Worm (Caenorhabditis elegans): Measurements from ENCODE around the gene ZC190.2.

ZC190.2 gene

DNA sequence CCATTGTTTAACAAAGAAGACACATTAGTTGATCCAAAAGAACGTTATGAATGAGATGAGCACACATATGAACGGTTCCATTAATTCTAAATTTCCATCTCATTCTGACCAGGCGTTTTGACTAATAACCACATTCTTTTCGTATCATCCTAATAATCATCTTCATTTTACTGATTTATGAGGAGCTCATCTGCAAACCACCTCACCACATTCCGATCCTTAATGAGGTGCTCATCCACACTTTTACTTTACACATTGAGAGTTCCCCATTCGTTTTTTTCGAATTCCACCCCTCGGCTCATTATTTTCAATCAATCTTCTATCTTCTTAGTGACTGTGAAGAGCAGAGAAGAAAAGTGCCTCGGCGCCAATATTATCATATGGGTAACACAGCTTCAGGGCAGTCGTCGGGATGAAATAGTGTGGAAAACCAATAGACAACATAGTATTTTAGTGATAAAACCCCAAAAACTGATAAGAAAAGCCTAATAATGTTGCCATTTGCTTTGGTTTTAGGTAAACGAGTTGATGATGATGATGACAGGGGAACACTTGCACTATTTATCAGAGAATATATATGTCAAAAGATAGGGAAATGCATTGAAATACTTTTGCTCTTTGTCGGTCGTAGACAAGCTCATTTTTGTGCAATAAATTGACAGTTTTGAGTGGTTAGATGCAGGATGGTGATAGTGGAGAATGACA is 30.0 kb upstream of the ZC190.2 start (continued):
- no peak for TF ChIP-seq nhr-11 (tag; optimal IDR thresholded peaks at IDR 0.05)
- no peak for TF ChIP-seq zip-2 (tag; optimal IDR thresholded peaks at IDR 0.05)
- no peak for TF ChIP-seq mxl-2 (GFP tag; conservative IDR thresholded peaks at IDR 0.05)
- TF ChIP-seq ztf-11 (tag; optimal IDR thresholded peaks at IDR 0.05): no peak
- peak; percentile 100 for TF ChIP-seq dmd-6 (GFP tag; IDR thresholded peaks at IDR 0.05)

DNA sequence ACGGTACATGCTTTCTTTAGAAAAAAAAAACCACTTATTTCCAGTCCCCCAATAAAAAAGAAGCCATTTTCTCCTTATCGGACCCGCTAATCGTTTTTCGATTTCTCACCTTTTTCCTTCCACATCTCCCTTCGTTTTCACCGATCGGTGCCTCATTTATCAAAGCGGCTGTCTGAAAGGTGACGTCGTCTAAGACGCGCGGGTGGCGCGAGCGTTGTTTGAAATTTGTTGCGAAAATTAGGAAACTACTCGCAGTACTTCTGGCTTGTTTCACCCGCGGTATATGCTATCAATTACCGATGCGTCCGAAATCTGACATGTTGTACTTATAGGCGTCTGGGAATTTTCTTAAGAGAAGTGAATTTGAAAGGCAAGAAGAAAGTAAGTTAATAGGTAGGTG is 29.0 kb upstream of the ZC190.2 start:
- no peak for TF ChIP-seq ceh-44 (GFP tag; IDR thresholded peaks at IDR 0.05)
- no peak for TF ChIP-seq nhr-237 (tag; optimal IDR thresholded peaks at IDR 0.05)
- peak; percentile 81 for TF ChIP-seq aha-1 (tag)
- TF ChIP-seq unc-62 (GFP tag; optimal IDR thresholded peaks at IDR 0.05 in 1 of 2): peak in 1 of 2 experiments; percentile 93
- TF ChIP-seq unc-62 (tag; optimal IDR thresholded peaks at IDR 0.05): no peak
- TF ChIP-seq nhr-48 (tag; optimal IDR thresholded peaks at IDR 0.05): no peak
- TF ChIP-seq gei-8 (GFP tag; optimal IDR thresholded peaks at IDR 0.05): no peak
- TF ChIP-seq daf-8 (GFP tag; IDR thresholded peaks at IDR 0.05): no peak
- TF ChIP-seq mxl-3 (GFP tag; optimal IDR thresholded peaks at IDR 0.05): peak; percentile 1
- no peak for TF ChIP-seq ceh-28 (tag; optimal IDR thresholded peaks at IDR 0.05)
- TF ChIP-seq hmg-1.1 (GFP tag; IDR thresholded peaks at IDR 0.05): no peak
- no peak for TF ChIP-seq mxl-2 (GFP tag; conservative IDR thresholded peaks at IDR 0.05)
- no peak for TF ChIP-seq mdt-29 (GFP tag; IDR thresholded peaks at IDR 0.05)
- TF ChIP-seq nhr-28 (tag; optimal IDR thresholded peaks at IDR 0.05): peak; percentile 6
- peak; percentile 5 for TF ChIP-seq hlh-11 (tag; optimal IDR thresholded peaks at IDR 0.05)

DNA sequence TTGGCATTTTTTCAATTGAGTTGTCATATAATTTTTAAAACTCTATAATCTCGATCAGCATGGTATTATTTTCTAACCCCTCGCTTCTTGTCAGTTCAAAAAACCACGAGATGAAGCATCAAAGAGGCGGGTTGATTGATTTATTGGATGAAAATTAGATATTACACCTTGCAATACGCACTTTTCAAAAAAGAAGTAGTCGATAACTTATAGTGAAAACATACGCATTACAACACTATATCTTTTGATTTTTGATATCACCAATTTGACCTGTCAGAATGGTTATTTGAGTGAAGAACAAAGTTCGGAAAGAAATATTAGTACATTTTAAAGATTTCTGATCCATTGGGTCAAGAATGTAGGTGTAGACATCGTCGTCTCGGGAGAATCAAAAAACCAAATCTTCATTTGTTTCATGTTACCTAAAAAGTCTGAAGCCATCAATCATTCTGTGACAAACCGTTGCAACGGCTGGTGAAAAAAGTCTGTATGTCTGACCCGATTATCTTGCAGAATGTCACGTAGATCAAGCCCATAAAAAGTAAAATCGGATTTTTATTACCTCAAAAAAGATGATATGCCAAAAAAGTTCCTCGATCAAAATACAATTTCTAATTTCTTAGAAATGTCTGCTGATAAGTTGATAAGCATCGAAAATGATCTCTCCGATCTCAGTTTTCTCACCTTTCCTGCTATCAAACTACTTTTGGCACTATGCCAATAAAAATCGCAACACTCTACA is 27.9 kb upstream of the ZC190.2 start:
- TF ChIP-seq php-3 (GFP tag; IDR thresholded peaks at IDR 0.05) (peak; percentile 88), dmd-6 (GFP tag; IDR thresholded peaks at IDR 0.05) (peak; percentile 92), F44E2.7 (GFP tag; IDR thresholded peaks at IDR 0.05) (no peak), pha-4 (GFP tag; IDR thresholded peaks at IDR 0.05) (no peak), pha-4 (tag; optimal IDR thresholded peaks at IDR 0.05) (no peak), daf-16 (GFP tag; optimal IDR thresholded peaks at IDR 0.05) (no peak), daf-16 (tag; optimal IDR thresholded peaks at IDR 0.05) (no peak), unc-130 (GFP tag; optimal IDR thresholded peaks at IDR 0.05) (no peak), tag-97 (GFP tag; IDR thresholded peaks at IDR 0.05) (no peak), hif-1 (tag; optimal IDR thresholded peaks at IDR 0.05) (peak; percentile 30 to 73), egl-27 (tag; optimal IDR thresholded peaks at IDR 0.05) (no peak), dpl-1 (GFP tag; optimal IDR thresholded peaks at IDR 0.05) (no peak), tra-1 (GFP tag; IDR thresholded peaks at IDR 0.05) (peak; percentile 89; the same call in 1 of the 2 replicates), mdl-1 (tag; optimal IDR thresholded peaks at IDR 0.05) (no peak), Y5F2A.4 (GFP tag; optimal IDR thresholded peaks at IDR 0.05) (no peak), jun-1 (tag; optimal IDR thresholded peaks at IDR 0.05) (no peak), duxl-1 (tag; optimal IDR thresholded peaks at IDR 0.05; ENCODE audit: poor library complexity) (no peak), hmg-1.1 (GFP tag; IDR thresholded peaks at IDR 0.05) (0 out of 2 replicates have a peak, but pooled peaks have one; percentile 13), mdt-29 (GFP tag; IDR thresholded peaks at IDR 0.05) (no peak), ceh-82 (tag; optimal IDR thresholded peaks at IDR 0.05) (no peak), daf-8 (GFP tag; IDR thresholded peaks at IDR 0.05) (no peak), hlh-11 (tag; optimal IDR thresholded peaks at IDR 0.05) (peak; percentile 63), nhr-25 (tag; optimal IDR thresholded peaks at IDR 0.05; ENCODE audit: borderline replicate concordance, insufficient read depth) (peak; percentile 68), T20F7.1 (GFP tag; optimal IDR thresholded peaks at IDR 0.05) (no peak), mxl-3 (GFP tag; optimal IDR thresholded peaks at IDR 0.05) (no peak), madf-9 (GFP tag; conservative IDR thresholded peaks at IDR 0.05) (no peak), lin-39 (tag; optimal IDR thresholded peaks at IDR 0.05) (no peak), saeg-2 (GFP tag; IDR thresholded peaks at IDR 0.05) (no peak), mxl-2 (GFP tag; conservative IDR thresholded peaks at IDR 0.05) (0 out of 2 replicates have a peak, but pooled peaks have one; percentile 27), F26F4.8 (GFP tag; conservative IDR thresholded peaks at IDR 0.05) (no peak), nhr-28 (tag; optimal IDR thresholded peaks at IDR 0.05) (peak; percentile 61), nhr-48 (tag; optimal IDR thresholded peaks at IDR 0.05) (peak; percentile 67), zip-2 (tag; optimal IDR thresholded peaks at IDR 0.05) (no peak), lin-38 (GFP tag; IDR thresholded peaks at IDR 0.05) (no peak), skn-1 (tag; optimal IDR thresholded peaks at IDR 0.05) (no peak), lin-13 (GFP tag; optimal IDR thresholded peaks at IDR 0.05) (no peak)
